Worm (Caenorhabditis elegans) whole organism, L4 larva: ENCODE data around the gene ser-7.

ENCODE experiments used
- R02D3.7 ChIP-seq: fragments of 150-350 bp; sonication (generic microtip); optimal IDR thresholded peaks from 3 replicates; lab custom pipeline; 2014; ENCODE audit warnings: missing biosample characterization, missing genetic modification characterization
- ama-1 ChIP-seq: fragments of 150-350 bp; optimal IDR thresholded peaks from 2 replicates; lab custom pipeline; 2014; ENCODE audit warnings: inconsistent platforms, mixed read lengths
- arid-1 ChIP-seq: fragments of 200-800 bp; sonication (Bioruptor generic); conservative IDR thresholded peaks from 2 replicates; pipeline ENCODE4 v1.3.6; 2022; ENCODE audit warnings: missing genetic modification reagents, missing genetic modification characterization, missing compliant biosample characterization
- jun-1 ChIP-seq: fragments of 150-350 bp; optimal IDR thresholded peaks from 2 replicates; lab custom pipeline; 2014; ENCODE audit warnings: missing biosample characterization, missing genetic modification reagents, missing genetic modification characterization
- nhr-11 ChIP-seq: fragments of 150-350 bp; optimal IDR thresholded peaks from 2 replicates; lab custom pipeline; 2014; ENCODE audit warnings: missing biosample characterization, missing genetic modification characterization

DNA sequence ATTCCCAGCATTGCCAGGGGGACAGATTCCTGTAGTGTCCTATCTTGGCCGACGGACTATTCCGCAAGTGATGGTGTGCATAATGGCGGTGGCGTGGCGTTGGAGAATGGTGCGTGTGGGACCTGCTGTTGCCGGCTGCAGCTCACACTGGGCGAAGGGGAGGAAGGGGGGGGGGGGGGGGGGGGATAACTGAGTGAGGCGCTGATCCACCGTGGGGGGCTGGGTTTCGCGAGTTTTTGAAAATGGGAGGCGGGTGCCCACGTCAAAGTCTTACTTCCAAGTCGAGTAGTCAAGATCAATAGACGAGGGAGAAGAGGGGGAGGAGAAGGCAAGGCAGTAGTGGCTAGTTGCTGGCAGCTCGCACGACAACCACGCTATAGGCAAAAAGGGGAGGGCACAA lies 58.0 kb downstream of the ser-7 start:
- no peak for TF ChIP-seq R02D3.7
- TF ChIP-seq arid-1, result no peak
- TF ChIP-seq ama-1 (lab: Kevin White, UChicago), result no peak
- TF ChIP-seq nhr-11 (tag; lab: Kevin White, UChicago), result no peak
- TF ChIP-seq jun-1 (tag; lab: Kevin White, UChicago), result no peak
